Fruit fly (Drosophila melanogaster) whole organism, adult: ENCODE results near the gene CG31800.

Source experiments
- CG12768 ChIP-seq: fragments of 200-800 bp; sonication (Bioruptor generic); optimal IDR thresholded peaks from 2 replicates; lab custom pipeline; 2017; ENCODE audit warnings: missing biosample characterization, missing genetic modification characterization, mild to moderate bottlenecking, moderate library complexity, missing genetic modification reagents
- CG14711 ChIP-seq: fragments of 200-800 bp; sonication (Bioruptor generic); optimal IDR thresholded peaks from 2 replicates; lab custom pipeline; 2018; ENCODE audit warnings: missing biosample characterization, mild to moderate bottlenecking, missing genetic modification characterization, moderate library complexity
- CG1620 ChIP-seq: fragments of 200-800 bp; sonication (Bioruptor generic); optimal IDR thresholded peaks from 2 replicates; lab custom pipeline; 2016; ENCODE audit warnings: missing biosample characterization, missing genetic modification characterization
- CG33017 ChIP-seq: fragments of 200-800 bp; sonication (Bioruptor generic); optimal IDR thresholded peaks from 2 replicates; lab custom pipeline; 2018; ENCODE audit warnings: missing biosample characterization, mild to moderate bottlenecking, missing genetic modification characterization, moderate library complexity
- CG5204 ChIP-seq: fragments of 200-800 bp; sonication (Bioruptor generic); optimal IDR thresholded peaks from 2 replicates; lab custom pipeline; 2016; ENCODE audit warnings: missing biosample characterization, missing genetic modification characterization
- CG7101 ChIP-seq: fragments of 200-800 bp; sonication (Bioruptor generic); optimal IDR thresholded peaks from 2 replicates; lab custom pipeline; 2018; ENCODE audit warnings: missing biosample characterization, mild to moderate bottlenecking, missing genetic modification characterization, moderate library complexity
- Crg-1 ChIP-seq: fragments of 200-800 bp; sonication (Bioruptor generic); optimal IDR thresholded peaks from 2 replicates; lab custom pipeline; 2016; ENCODE audit warnings: missing biosample characterization, missing genetic modification characterization
- Hr96 ChIP-seq: fragments of 200-800 bp; sonication (Bioruptor generic); optimal IDR thresholded peaks from 2 replicates; lab custom pipeline; 2016; ENCODE audit warnings: missing biosample characterization, missing genetic modification characterization
- bab1 ChIP-seq: fragments of 200-800 bp; sonication (Bioruptor generic); optimal IDR thresholded peaks from 3 replicates; lab custom pipeline; 2019; ENCODE audit warnings: missing biosample characterization, mild to moderate bottlenecking, missing genetic modification characterization, moderate library complexity
- kay ChIP-seq: fragments of 200-800 bp; sonication (Bioruptor generic); peaks from one replicate; lab custom pipeline; 2016; ENCODE audit warnings: missing biosample characterization, missing genetic modification characterization, borderline replicate concordance
- pad ChIP-seq: fragments of 200-800 bp; sonication (Bioruptor generic); optimal IDR thresholded peaks from 3 replicates; lab custom pipeline; 2017; ENCODE audit warnings: missing biosample characterization, missing genetic modification characterization, mild to moderate bottlenecking, moderate library complexity, missing genetic modification reagents
- tj ChIP-seq: fragments of 200-800 bp; sonication (Bioruptor generic); optimal IDR thresholded peaks from 3 replicates; lab custom pipeline; 2017; ENCODE audit warnings: missing biosample characterization, mild to moderate bottlenecking, missing genetic modification characterization, moderate library complexity
- toe ChIP-seq: fragments of 200-800 bp; sonication (Bioruptor generic); optimal IDR thresholded peaks from 2 replicates; lab custom pipeline; 2016; ENCODE audit warnings: missing biosample characterization, missing genetic modification characterization

dm6 chr2L:19010566-19010965 is 23.8 kb downstream of the CG31800 start, which contains the start of gene robl37BC:
- TF ChIP-seq CG7101 (tag; lab: Kevin White, UChicago) (no peak), CG5204 (GFP tag; lab: Kevin White, UChicago) (no peak), kay (GFP tag; lab: Kevin White, UChicago) (no peak), tj (GFP tag; lab: Kevin White, UChicago) (no peak), bab1 (GFP tag; lab: Kevin White, UChicago) (no peak), CG1620 (GFP tag; lab: Kevin White, UChicago) (no peak), toe (GFP tag; lab: Kevin White, UChicago) (no peak), CG12768 (no peak), pad (GFP tag; lab: Kevin White, UChicago) (no peak), Hr96 (GFP tag; lab: Kevin White, UChicago) (no peak), CG14711 (no peak), CG33017 (tag; lab: Kevin White, UChicago) (no peak), Crg-1 (GFP tag; lab: Kevin White, UChicago) (no peak)
